Fruit fly (Drosophila melanogaster): ENCODE data around the gene Art6.

Art6 gene

DNA sequence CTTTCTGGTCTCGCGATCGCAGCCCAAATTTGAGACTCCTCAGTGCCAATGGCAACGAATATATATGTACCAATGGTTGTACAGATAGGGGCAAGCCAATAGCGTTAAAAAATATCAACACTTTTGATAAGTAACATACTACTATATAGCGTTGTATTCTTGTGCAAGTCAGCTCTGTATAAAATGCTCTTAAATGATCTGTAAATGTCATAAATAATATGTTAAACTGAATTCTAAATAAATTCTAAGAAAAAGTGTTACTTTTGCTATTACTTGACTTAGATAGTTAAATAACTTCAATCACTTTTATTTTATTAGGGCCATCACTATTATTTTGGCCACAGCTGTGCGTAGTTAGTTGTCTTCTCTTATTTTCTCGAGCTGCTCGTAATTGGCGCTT is 11.0 kb downstream of the Art6 start (continued):
- TF ChIP-seq Eip78C (GFP tag) (peak; percentile 95), cyc (GFP tag; optimal IDR thresholded peaks at IDR 0.05) (no peak), pdm3 (GFP tag; optimal IDR thresholded peaks at IDR 0.05) (peak; percentile 68), spab (GFP tag; optimal IDR thresholded peaks at IDR 0.05) (no peak), CG34406 (GFP tag; optimal IDR thresholded peaks at IDR 0.05) (peak; percentile 70), esn (GFP tag; optimal IDR thresholded peaks at IDR 0.05) (peak; percentile 77), CG11762 (GFP tag; optimal IDR thresholded peaks at IDR 0.05; ENCODE audit: insufficient read depth) (no peak), CG6792 (GFP tag; optimal IDR thresholded peaks at IDR 0.05) (peak; percentile 63), CG4318 (GFP tag; optimal IDR thresholded peaks at IDR 0.05) (no peak), fkh (GFP tag; optimal IDR thresholded peaks at IDR 0.05) (no peak), CG3032 (tag; optimal IDR thresholded peaks at IDR 0.05) (peak; percentile 37), Hr4 (GFP tag; optimal IDR thresholded peaks at IDR 0.05) (peak; percentile 34), achi (GFP tag; optimal IDR thresholded peaks at IDR 0.05) (peak; percentile 70), eg (GFP tag; IDR thresholded peaks at IDR 0.05) (no peak), dsx (GFP tag; optimal IDR thresholded peaks at IDR 0.05; ENCODE audit: poor library complexity, severe bottlenecking) (peak; percentile 44), CG6854 (GFP tag; optimal IDR thresholded peaks at IDR 0.05) (no peak), OdsH (GFP tag; optimal IDR thresholded peaks at IDR 0.05) (peak; percentile 66), fd85E (GFP tag; optimal IDR thresholded peaks at IDR 0.05) (no peak), Ets96B (tag; optimal IDR thresholded peaks at IDR 0.05) (peak; percentile 58), vri (GFP tag; optimal IDR thresholded peaks at IDR 0.05) (peak; percentile 38), Lpt (GFP tag; optimal IDR thresholded peaks at IDR 0.05) (no peak), CG7368 (GFP tag; optimal IDR thresholded peaks at IDR 0.05) (no peak), Hr38 (GFP tag; optimal IDR thresholded peaks at IDR 0.05) (no peak), salr (GFP tag; optimal IDR thresholded peaks at IDR 0.05) (peak in 1 of 2 experiments; percentile 31), acj6 (GFP tag; optimal IDR thresholded peaks at IDR 0.05) (peak; percentile 60), Ets21C (GFP tag; optimal IDR thresholded peaks at IDR 0.05) (peak; percentile 41), CG8119 (GFP tag; IDR thresholded peaks at IDR 0.05) (peak; percentile 46; the same call in 2 of the 3 replicates), net (GFP tag; optimal IDR thresholded peaks at IDR 0.05) (peak; percentile 52), svp (GFP tag) (peak; percentile 89), Eip75B (GFP tag; optimal IDR thresholded peaks at IDR 0.05) (no peak), CG11294 (GFP tag; IDR thresholded peaks at IDR 0.05) (no peak)

DNA sequence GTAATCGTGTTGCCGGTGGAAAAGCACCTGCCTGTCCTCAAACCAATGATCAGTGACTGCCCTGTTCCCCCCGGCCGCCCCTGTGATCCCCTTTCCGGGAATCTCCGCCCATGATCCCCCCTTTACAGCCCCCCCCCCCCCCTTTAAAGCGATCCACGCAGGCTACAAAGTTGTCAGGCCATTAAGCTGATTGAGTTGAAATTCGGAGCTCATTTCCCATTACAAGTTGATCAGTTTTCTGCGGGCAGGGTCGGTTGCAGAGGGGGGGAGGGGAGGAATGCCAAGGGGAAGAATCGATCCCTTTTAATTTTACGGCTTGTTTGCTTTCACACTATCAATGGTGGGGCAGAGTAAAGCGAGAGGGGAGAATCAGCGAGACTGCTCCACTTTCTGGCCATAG is 11.6 kb downstream of the Art6 start:
- TF ChIP-seq CG32006 (GFP tag; optimal IDR thresholded peaks at IDR 0.05) (no peak), Ets21C (GFP tag; optimal IDR thresholded peaks at IDR 0.05) (no peak), Met (GFP tag; optimal IDR thresholded peaks at IDR 0.05) (no peak), dsx (GFP tag; optimal IDR thresholded peaks at IDR 0.05; ENCODE audit: poor library complexity, severe bottlenecking) (peak; percentile 91), CG8319 (GFP tag; optimal IDR thresholded peaks at IDR 0.05) (no peak)

DNA sequence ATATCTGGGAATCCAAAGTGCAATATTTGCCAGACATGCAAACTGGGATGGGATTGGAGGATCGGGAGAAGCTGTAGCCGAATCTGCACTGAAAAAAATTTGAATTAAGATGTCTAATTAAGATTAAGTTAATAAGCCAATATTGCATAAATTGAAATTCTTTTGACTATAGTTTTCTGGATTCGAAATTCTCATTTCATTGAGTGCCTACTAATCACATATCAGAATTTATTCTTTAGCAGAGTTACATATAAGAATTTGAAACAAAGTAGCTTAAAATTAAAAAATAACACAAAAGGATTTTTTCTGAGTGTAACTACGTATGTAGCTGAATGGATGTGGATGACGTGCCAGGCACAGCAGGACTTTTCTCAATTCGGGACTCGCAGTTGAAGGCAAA is 13.8 kb downstream of the Art6 start:
- peak; percentile 5 for TF ChIP-seq CG3919 (GFP tag; optimal IDR thresholded peaks at IDR 0.05)
- no peak for TF ChIP-seq Eip75B (GFP tag; optimal IDR thresholded peaks at IDR 0.05)
- no peak for TF ChIP-seq CG6276 (GFP tag; optimal IDR thresholded peaks at IDR 0.05)
- TF ChIP-seq eg (GFP tag; IDR thresholded peaks at IDR 0.05), result no peak
- TF ChIP-seq ss (GFP tag; optimal IDR thresholded peaks at IDR 0.05), result no peak
- TF ChIP-seq CG31627 (GFP tag; optimal IDR thresholded peaks at IDR 0.05), result peak; percentile 57
- TF ChIP-seq CG4318 (GFP tag; optimal IDR thresholded peaks at IDR 0.05), result no peak
- TF ChIP-seq CG6854 (GFP tag; optimal IDR thresholded peaks at IDR 0.05), result no peak
- TF ChIP-seq CG6163 (GFP tag; IDR thresholded peaks at IDR 0.05), result no peak
- TF ChIP-seq lz (GFP tag; optimal IDR thresholded peaks at IDR 0.05), result peak; percentile 49
- no peak for TF ChIP-seq fkh (GFP tag; optimal IDR thresholded peaks at IDR 0.05)
- peak; percentile 31 for TF ChIP-seq CG34406 (GFP tag; optimal IDR thresholded peaks at IDR 0.05)
- peak; percentile 80 for TF ChIP-seq svp (GFP tag)
- no peak for TF ChIP-seq net (GFP tag; optimal IDR thresholded peaks at IDR 0.05)
- no peak for TF ChIP-seq Blimp-1 (GFP tag; optimal IDR thresholded peaks at IDR 0.05)
- TF ChIP-seq Gug (GFP tag; IDR thresholded peaks at IDR 0.05), result no peak
- TF ChIP-seq CG1621 (tag; optimal IDR thresholded peaks at IDR 0.05), result no peak
- peak; percentile 49 for TF ChIP-seq Sox14 (GFP tag; optimal IDR thresholded peaks at IDR 0.05)
- TF ChIP-seq fd59A (GFP tag; optimal IDR thresholded peaks at IDR 0.05), result peak; percentile 19
- peak; percentile 48 for TF ChIP-seq acj6 (GFP tag; optimal IDR thresholded peaks at IDR 0.05)
- TF ChIP-seq CG11762 (GFP tag; optimal IDR thresholded peaks at IDR 0.05; ENCODE audit: insufficient read depth), result no peak
- TF ChIP-seq dsx (GFP tag; optimal IDR thresholded peaks at IDR 0.05; ENCODE audit: poor library complexity, severe bottlenecking), result peak; percentile 55
- peak; percentile 35 for TF ChIP-seq CG6792 (GFP tag; optimal IDR thresholded peaks at IDR 0.05)
- no peak for TF ChIP-seq CG7368 (GFP tag; optimal IDR thresholded peaks at IDR 0.05)
- no peak for TF ChIP-seq CG6808 (GFP tag; optimal IDR thresholded peaks at IDR 0.05)
- TF ChIP-seq CG3032 (tag; optimal IDR thresholded peaks at IDR 0.05), result no peak
- no peak for TF ChIP-seq CG10631 (GFP tag; optimal IDR thresholded peaks at IDR 0.05)
- peak; percentile 28 for TF ChIP-seq OdsH (GFP tag; optimal IDR thresholded peaks at IDR 0.05)
- 0 out of 3 replicates have a peak, but pooled peaks have one; percentile 22 for TF ChIP-seq CG8119 (GFP tag; IDR thresholded peaks at IDR 0.05)

Data from whole organism, prepupa.